Fruit fly (Drosophila melanogaster): Measurements from ENCODE around the gene CG33648.

dm6 chr2L:14538853-14539358, 14.8 kb downstream of the CG33648 start:
- no peak for TF ChIP-seq Sry-δ (GFP tag; optimal IDR thresholded peaks at IDR 0.05)
- TF ChIP-seq sob (GFP tag; IDR thresholded peaks at IDR 0.05), result no peak
- TF ChIP-seq CG15073 (GFP tag; optimal IDR thresholded peaks at IDR 0.05), result no peak
- TF ChIP-seq Myb (GFP tag; optimal IDR thresholded peaks at IDR 0.05), result no peak
- TF ChIP-seq gt (GFP tag; IDR thresholded peaks at IDR 0.05), result no peak
- TF ChIP-seq CG13624 (GFP tag; optimal IDR thresholded peaks at IDR 0.05), result no peak
- no peak for TF ChIP-seq CG12391 (tag; optimal IDR thresholded peaks at IDR 0.05)
- TF ChIP-seq CG12219 (GFP tag; optimal IDR thresholded peaks at IDR 0.05), result no peak
- TF ChIP-seq MTF-1 (GFP tag; optimal IDR thresholded peaks at IDR 0.05; ENCODE audit: borderline replicate concordance), result no peak
- TF ChIP-seq Taf1 (GFP tag; IDR thresholded peaks at IDR 0.05), result no peak
- TF ChIP-seq CG15601 (tag; optimal IDR thresholded peaks at IDR 0.05), result no peak

Measured in whole organism, embryonic.